Fruit fly (Drosophila melanogaster) S2 (cell line): ENCODE measurements around the gene Or85f.

Experiments
- CG8478 ChIP-seq: fragments of >200 bp; optimal IDR thresholded peaks from 2 replicates; lab custom pipeline; 2018
- CTCF ChIP-seq, 2 experiments: fragments of >200 bp; optimal IDR thresholded peaks; 2 replicates each; lab custom pipeline; 2018

Gene Or85f

dm6 chr3R:9397890-9398289 lies at the start of gene Or85f:
Gene Or85f (plus strand): TSS chr3R:9398190.
- no peak for TF ChIP-seq CG8478 (lab: Kevin White, UChicago)
- TF ChIP-seq CTCF (optimal IDR thresholded peaks at IDR 0.05; lab: Kevin White, UChicago): no peak

DNA sequence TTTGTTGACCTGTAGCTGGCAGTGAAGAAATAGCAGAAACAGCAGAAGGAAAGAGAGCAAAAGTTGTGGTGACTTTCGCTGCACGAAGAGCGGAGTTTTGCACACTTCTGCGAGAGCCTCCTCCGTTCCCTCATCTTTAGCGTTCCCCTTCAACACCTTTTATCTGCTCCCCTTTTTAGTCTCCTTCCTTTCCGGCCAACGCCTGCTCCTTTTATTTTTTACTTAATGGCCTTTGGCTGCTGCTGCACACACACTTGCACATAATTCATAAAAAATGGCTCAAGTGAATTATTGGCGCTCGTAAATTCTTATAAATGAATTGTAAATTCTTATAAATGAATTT lies 49.6 kb upstream of the Or85f start:
- no peak for TF ChIP-seq CG8478 (lab: Kevin White, UChicago)
- no peak for TF ChIP-seq CTCF (optimal IDR thresholded peaks at IDR 0.05; lab: Kevin White, UChicago)

- TF ChIP-seq CTCF (optimal IDR thresholded peaks at IDR 0.05; lab: Kevin White, UChicago) (no peak), CG8478 (lab: Kevin White, UChicago) (no peak)
Measured at dm6 chr3R:9349267-9349820, 48.6 kb upstream of the Or85f start.

- no peak for TF ChIP-seq CTCF (optimal IDR thresholded peaks at IDR 0.05; lab: Kevin White, UChicago)
- TF ChIP-seq CG8478 (lab: Kevin White, UChicago): no peak
Measured at dm6 chr3R:9350561-9351379, 47.2 kb upstream of the Or85f start.

DNA sequence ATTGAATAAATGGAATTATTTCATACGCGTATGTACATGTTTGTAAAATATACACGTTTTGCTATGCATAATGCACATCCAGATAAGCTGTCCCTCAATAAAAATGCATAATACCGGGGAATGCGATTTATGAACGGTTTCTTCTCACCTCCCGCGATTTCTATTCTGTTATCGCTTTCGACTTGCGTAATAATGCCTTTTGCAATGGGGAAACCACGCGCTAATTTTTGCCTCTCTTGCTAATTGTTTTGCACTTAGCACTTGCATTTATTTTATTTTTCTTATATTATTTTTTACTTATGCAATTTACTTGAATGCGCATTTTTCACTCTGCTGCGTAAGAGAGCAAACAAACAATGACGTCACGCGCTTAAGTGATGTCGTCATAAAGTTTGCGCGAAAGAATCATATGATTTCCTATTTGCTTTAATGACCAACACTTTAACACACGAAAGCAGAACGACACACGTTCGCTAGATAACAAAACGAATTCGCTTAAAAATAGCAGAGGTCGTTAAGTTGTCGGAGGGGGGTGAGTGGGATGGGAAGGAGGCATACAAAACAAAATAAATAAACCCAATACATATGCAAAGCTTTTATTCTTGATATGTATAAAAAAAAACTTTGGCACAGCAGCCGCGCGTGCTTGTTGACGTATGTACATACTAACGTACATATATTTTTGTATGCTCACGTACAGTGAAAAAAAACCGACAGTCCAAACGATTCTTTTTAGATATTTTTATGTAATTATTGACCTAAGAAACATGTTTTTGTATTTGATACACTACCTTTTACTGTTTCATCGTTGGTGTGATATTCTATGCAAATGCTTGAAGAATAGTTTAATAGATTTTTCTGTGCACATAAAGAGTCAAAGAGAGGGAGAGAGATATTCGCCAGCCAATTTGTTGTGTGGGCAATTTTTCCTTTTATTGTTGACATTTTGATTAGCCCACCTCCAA lies 46.3 kb upstream of the Or85f start:
- TF ChIP-seq CTCF (optimal IDR thresholded peaks at IDR 0.05; lab: Kevin White, UChicago): no peak
- TF ChIP-seq CG8478 (lab: Kevin White, UChicago): no peak

DNA sequence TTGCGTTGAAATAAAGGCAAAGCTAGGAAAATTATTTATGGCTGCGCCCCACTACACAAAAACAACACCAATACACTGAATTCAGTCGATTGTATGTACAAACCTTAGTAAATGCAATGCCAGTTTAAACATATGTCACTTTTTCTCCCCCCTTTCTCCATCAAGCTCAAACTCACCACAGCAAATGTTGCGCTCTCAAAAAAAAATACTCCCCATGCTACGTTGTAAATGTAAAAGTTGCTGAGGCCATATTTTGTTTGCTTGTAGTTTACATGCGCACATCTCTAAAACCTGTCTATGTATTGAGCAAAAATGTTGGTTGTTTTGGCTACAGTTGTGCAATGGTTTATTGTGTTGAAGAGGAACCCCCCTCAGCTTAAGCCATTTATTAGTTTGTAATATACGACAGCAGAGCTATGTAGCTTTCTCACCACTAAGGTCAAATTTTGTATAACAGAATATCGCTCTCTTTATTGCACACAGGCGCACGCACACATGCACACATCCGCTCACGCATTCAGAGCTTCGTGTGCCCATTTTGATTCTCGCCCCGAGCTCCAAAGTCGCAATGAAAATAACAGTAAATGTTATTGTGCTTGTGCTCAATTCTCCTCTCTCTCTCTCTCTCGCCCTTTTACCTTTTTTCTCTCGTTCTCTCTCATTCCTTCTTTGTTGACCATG lies 45.3 kb upstream of the Or85f start:
- TF ChIP-seq CTCF (optimal IDR thresholded peaks at IDR 0.05; lab: Kevin White, UChicago) (no peak), CG8478 (lab: Kevin White, UChicago) (no peak)

dm6 chr3R:9353276-9353652 lies 44.7 kb upstream of the Or85f start:
- no peak for TF ChIP-seq CTCF (optimal IDR thresholded peaks at IDR 0.05; lab: Kevin White, UChicago)
- TF ChIP-seq CG8478 (lab: Kevin White, UChicago): no peak

DNA sequence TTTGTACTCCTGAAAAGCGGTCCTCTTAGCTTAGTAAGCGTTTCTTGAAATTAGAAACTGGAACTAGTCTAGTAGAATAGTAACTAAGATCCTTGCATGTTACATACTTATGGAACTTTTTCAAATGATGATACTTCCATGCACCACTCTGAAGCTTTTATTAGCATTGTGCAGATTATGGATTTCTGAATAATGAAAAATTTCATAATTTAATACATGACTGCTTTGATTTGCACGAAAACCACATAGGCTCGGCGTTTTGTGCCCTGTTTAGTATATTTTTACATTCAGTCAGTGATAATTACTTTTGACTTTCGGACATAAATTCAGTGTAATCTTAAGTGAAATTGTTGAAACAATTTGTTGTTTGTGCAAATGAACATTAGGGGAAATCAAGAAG lies 42.8 kb upstream of the Or85f start, which contains the start of gene CG43675:
TSS of gene CG43675 (plus strand) at position 301 of the 400 bp plus-strand sequence.
- TF ChIP-seq CG8478 (lab: Kevin White, UChicago) (no peak), CTCF (optimal IDR thresholded peaks at IDR 0.05; lab: Kevin White, UChicago) (no peak)

DNA sequence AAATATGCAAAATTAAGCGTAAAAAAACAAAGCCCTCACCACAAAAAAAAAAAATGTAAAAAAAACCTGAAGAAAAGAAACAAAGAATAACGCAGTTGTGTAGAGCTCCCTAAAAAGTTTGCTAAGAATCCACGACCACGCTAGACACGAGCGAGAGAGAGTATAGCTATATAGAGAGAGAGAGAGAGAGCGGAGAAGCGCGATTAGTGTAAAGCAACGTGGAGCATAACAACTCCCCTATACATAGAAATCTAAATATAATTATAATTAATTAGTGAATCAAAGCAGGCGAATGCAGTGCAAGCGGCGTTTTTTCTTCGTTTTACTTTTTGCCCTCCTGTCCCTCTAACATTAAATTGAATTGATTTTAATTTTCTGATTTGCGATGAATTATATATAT lies 38.6 kb upstream of the Or85f start:
- TF ChIP-seq CTCF (optimal IDR thresholded peaks at IDR 0.05; lab: Kevin White, UChicago): no peak
- TF ChIP-seq CG8478 (lab: Kevin White, UChicago): no peak

DNA sequence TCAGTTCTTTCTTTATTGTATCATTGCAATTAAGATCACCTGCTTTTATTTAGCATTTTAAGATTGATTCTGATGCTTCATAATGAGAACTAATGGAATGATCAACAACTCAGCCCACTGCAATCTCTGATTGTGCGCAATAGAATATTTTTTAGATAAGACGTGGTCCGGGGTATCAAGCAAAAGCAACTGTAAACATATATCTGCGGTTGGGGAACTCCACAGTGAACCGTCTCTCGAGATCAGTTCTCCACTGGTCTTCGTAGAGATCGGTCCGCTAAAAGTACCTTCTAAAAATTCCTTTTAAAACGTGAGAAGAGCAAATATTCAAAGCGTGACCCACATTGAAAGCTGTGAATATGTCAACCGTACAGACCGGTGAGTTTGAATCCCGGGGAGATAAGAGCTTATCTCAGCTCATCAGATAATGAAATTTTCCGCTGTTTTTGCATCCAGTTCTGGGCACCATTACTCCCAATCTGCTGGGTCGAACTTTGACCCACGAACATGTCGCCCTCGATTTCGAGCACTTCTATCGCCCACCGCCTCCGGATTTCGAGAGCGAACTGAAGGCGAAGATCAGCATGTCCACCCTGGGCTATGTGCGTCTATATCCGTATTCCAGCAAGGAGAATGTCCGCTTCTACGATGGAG lies 34.8 kb upstream of the Or85f start, which contains the start of gene CG18473:
TSS of gene CG18473 (plus strand) at position 240 of the 654 bp plus-strand sequence.
- TF ChIP-seq CG8478 (lab: Kevin White, UChicago): no peak
- TF ChIP-seq CTCF (optimal IDR thresholded peaks at IDR 0.05; lab: Kevin White, UChicago): no peak

dm6 chr3R:9365121-9365520 lies 32.9 kb upstream of the Or85f start, which contains the start of gene Srr:
Gene Srr (plus strand): TSS chr3R:9365398.
- TF ChIP-seq CG8478 (lab: Kevin White, UChicago): no peak
- no peak for TF ChIP-seq CTCF (optimal IDR thresholded peaks at IDR 0.05; lab: Kevin White, UChicago)

DNA sequence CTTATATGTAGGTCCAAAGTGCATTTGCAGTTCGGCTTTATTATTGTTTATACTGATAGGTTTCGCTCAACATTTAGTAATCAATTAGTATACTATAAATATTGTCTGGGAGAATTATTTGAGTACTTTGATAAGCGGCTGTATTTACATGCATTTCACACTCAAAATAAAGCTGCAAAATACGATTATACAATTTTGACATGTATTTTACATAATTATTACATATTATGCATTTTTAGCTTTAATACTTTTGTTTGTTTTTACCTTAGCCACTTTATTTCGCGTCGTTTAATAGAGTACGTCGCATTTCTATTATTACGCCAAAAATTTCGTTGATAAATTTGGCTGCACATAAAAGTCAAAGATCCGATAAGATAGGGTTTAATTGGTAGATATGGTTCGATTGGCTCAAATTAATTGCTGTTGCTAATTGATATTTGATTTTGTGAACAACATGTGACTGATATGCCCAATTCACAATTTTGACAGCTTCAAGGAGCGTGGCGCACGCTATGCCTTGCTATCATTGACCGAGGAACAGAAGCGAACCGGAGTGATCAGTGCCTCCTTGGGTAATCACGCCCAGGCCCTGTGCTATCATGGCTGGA lies 32.0 kb upstream of the Or85f start:
- no peak for TF ChIP-seq CG8478 (lab: Kevin White, UChicago)
- no peak for TF ChIP-seq CTCF (optimal IDR thresholded peaks at IDR 0.05; lab: Kevin White, UChicago)

- TF ChIP-seq CTCF (optimal IDR thresholded peaks at IDR 0.05; lab: Kevin White, UChicago) (no peak), CG8478 (lab: Kevin White, UChicago) (no peak)
Measured at dm6 chr3R:9370413-9370812, 27.6 kb upstream of the Or85f start.
